Worm (Caenorhabditis elegans): Measurements from ENCODE around the gene srbc-5.

srbc-5 gene

DNA sequence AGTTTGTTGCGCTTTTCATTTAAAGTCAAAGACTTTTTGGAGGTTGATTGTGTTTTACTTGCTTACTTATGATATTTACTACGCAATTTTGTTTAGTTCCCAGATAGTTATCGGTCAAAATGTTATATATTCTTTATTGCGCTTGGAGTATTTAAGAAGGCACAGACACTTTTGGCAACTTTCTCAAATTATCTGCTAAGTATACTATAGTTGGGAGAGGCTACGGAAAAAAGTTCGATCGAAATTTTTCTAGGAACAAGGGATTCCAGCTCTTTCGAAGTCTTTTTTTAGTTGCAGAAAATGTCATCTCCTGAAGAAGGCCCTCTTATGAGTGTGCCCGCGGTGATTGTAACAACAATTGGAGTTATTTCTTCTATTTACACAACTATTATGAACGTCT, at the start of gene srbc-5:
Gene srbc-5 (plus strand): TSS at position 301 of the 400 bp plus-strand sequence.
- no peak for TF ChIP-seq dao-5 (tag; optimal IDR thresholded peaks at IDR 0.05)
- TF ChIP-seq W03F9.2 (tag; optimal IDR thresholded peaks at IDR 0.05): no peak
- TF ChIP-seq him-1 (tag; optimal IDR thresholded peaks at IDR 0.05): no peak

DNA sequence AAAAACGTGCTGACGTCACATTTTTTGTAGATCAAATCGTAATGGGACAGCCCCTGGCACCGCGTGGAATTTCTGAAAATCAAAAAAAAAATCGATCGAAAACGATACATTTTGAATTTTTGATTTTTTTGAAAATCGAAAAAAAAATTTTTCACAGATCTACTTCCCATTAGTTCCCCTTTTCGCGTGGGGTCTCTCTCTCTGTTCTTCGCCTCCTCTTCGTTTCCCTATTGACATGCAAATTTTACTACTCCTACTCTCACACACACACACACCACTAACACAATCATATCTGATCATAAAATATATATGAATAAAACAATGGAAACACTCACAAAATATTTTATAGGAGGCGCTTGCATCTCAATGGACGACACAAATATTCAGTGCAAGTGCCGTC, 41.6 kb upstream of the srbc-5 start:
- TF ChIP-seq him-1 (tag; optimal IDR thresholded peaks at IDR 0.05) (no peak), dao-5 (tag; optimal IDR thresholded peaks at IDR 0.05) (no peak), W03F9.2 (tag; optimal IDR thresholded peaks at IDR 0.05) (no peak)

DNA sequence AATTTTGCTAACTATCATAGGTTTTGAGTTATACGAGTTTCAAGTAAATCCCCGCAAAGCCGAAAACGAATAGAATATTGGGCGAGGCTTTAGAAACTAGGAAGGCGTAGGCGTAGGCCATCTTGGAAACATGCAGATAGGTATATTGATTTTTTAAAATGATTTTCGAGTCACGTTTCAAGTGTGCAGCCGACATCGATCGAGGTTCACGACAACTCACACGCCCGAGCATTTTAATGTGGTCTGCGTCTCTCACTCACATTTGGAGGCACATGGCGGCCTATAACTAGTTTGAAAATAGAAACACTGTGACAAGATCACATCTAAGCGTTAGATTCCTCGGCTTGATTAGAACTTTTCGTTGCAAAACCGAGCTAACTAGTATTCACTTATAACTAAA, 32.8 kb upstream of the srbc-5 start, which contains the start of gene K08D9.2:
Gene K08D9.2 (plus strand): TSS at position 301 of the 400 bp plus-strand sequence.
- TF ChIP-seq W03F9.2 (tag; optimal IDR thresholded peaks at IDR 0.05) (no peak), dao-5 (tag; optimal IDR thresholded peaks at IDR 0.05) (no peak), him-1 (tag; optimal IDR thresholded peaks at IDR 0.05) (no peak)

DNA sequence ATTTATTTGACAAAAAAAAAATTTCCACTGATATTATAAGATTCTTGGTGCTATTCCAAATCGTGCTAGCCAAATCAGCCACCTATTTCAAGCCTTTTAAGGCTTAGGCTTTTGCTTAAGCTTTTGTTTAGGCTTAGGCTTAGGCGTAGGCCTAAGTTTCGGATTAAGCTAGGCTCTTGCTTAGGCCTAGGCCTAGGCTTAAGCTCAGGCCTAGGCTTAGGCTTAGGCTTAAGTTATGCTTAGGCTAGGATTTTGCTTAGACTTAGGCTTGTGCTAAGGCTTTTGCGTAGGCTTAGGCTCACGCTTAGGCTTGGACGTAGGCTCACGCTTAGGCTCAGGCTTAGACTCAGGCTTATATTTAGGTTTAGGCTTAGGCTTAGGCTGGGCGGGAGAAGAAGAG, 30.0 kb upstream of the srbc-5 start:
- no peak for TF ChIP-seq W03F9.2 (tag; optimal IDR thresholded peaks at IDR 0.05)
- no peak for TF ChIP-seq him-1 (tag; optimal IDR thresholded peaks at IDR 0.05)
- no peak for TF ChIP-seq dao-5 (tag; optimal IDR thresholded peaks at IDR 0.05)

DNA sequence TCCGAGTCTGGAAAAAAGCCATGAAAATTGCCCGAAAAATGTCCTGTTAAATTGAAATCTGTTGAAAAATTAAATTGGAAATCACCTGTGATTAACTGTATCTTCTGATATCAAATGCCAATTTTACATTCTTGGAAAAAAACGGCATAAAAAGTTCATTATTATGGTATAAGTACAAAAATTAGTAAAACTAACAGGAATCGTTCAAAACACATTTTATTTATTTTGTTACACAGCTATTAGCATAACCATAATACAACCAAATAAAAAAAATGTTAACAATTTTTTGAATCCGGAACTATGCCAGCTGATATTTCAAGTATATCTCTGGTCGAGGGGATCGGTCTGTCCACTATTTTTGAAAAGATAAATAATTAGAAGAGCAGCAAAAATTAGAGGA, 29.6 kb upstream of the srbc-5 start, which contains the start of gene K08D9.10:
Gene K08D9.10 (plus strand): TSS at position 301 of the 400 bp plus-strand sequence.
- no peak for TF ChIP-seq W03F9.2 (tag; optimal IDR thresholded peaks at IDR 0.05)
- no peak for TF ChIP-seq him-1 (tag; optimal IDR thresholded peaks at IDR 0.05)
- no peak for TF ChIP-seq dao-5 (tag; optimal IDR thresholded peaks at IDR 0.05)

DNA sequence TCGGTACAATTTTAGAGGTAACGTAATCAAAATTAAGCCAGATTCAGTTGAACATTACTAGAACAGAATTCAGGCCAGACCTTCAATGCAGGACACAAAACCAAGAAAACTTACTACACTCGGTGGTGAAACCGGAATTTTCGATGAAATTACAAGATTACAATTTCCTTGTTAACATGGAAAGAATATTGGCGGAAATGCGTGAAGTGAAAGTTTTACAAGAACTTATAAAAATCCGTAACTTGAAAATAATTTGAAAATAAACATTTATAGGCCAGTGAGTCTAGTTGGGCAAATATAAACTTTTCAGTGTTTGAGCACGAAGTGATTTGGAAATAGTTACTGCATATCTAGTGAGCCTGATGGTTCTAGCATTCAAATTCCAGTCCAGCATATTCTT, 25.3 kb upstream of the srbc-5 start, which contains the start of gene K08D9.6:
Gene K08D9.6 (minus strand): TSS at position 101 of the 400 bp plus-strand sequence.
- TF ChIP-seq him-1 (tag; optimal IDR thresholded peaks at IDR 0.05) (no peak), W03F9.2 (tag; optimal IDR thresholded peaks at IDR 0.05) (no peak), dao-5 (tag; optimal IDR thresholded peaks at IDR 0.05) (no peak)

DNA sequence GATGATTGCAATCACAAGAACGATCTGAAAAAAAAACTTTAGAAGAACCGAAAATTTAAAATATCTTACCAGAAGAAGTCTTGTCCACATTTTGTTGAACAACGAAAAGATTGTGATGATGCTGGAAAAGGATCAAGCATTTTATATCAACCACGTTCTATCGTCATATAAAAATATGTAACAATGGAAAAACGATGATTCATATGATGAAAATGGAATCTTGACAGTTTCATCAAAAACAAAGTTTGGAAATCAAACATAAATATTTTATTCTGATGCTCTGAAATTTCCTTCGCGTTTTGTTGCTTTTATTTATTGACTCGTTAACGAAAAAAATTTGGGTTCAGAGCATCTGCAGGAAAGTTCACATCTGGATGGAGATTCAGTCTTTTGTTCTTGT, 23.6 kb upstream of the srbc-5 start, which contains the start of the genes K08D9.9 and str-16:
Gene K08D9.9 (minus strand): TSS at position 101 of the 400 bp plus-strand sequence.
Gene str-16 (plus strand): TSS at position 266 of the 400 bp plus-strand sequence.
- TF ChIP-seq W03F9.2 (tag; optimal IDR thresholded peaks at IDR 0.05) (no peak), him-1 (tag; optimal IDR thresholded peaks at IDR 0.05) (no peak), dao-5 (tag; optimal IDR thresholded peaks at IDR 0.05) (no peak)

DNA sequence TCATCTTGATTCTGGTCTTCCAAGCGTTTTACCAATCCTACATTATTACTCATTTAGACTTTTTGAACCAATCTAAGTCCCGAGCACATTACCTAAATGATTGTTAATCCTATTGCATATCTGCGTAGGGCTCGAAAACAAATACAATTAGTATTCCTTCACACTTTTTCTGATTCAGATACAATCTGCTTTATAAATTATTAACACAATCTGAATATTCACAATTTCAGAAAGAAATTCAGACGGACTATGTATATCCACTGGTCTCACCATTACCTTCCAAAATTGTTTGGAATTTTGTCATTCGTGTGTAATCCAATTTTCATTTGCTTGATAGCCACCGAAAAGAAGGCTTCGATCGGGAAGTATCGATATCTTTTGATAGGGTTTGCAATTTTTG, 19.0 kb upstream of the srbc-5 start, which contains the start of gene srj-11:
Gene srj-11 (plus strand): TSS at position 250 of the 400 bp plus-strand sequence.
- TF ChIP-seq him-1 (tag; optimal IDR thresholded peaks at IDR 0.05) (no peak), W03F9.2 (tag; optimal IDR thresholded peaks at IDR 0.05) (no peak), dao-5 (tag; optimal IDR thresholded peaks at IDR 0.05) (no peak)

DNA sequence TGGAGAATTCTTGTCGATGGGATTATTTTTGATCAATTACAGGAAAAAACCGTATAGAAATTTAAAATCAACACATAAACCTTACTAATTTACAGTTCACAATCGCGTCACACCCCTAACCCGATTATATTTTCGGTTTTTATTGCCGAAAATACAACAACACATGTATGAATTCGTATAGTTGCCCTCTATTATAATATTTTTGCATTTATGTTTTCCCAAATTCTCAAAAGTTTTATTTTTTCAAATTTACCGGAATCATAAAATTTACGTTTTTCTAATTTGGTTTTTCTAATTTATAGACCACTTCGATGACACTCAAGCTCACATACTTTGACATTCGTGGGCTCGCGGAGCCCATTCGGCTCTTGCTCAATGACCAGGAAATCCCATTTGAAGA, 17.2 kb upstream of the srbc-5 start, which contains the start of gene gst-23:
Gene gst-23 (plus strand): TSS at position 301 of the 400 bp plus-strand sequence.
- TF ChIP-seq W03F9.2 (tag; optimal IDR thresholded peaks at IDR 0.05): no peak
- TF ChIP-seq dao-5 (tag; optimal IDR thresholded peaks at IDR 0.05): no peak
- no peak for TF ChIP-seq him-1 (tag; optimal IDR thresholded peaks at IDR 0.05)

DNA sequence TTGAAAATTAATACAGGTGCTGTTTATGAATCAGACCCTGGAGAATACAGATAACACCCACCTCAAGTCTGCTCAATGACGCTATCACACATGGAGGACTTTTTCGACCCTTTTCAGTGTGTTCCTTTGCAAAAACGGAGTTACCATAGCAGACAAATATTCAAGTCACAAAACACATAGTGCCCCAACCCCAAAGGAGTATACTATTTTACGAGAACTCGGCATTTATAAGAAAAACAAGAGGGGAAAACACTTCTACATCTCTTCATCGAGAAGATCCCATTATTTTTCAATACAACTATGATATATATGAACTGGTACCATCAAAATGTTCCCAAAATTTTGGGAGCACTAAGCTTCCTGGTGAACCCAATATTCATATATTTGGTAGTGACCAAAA, 15.5 kb upstream of the srbc-5 start, which contains the start of gene srj-7:
Gene srj-7 (plus strand): TSS at position 301 of the 400 bp plus-strand sequence.
- TF ChIP-seq W03F9.2 (tag; optimal IDR thresholded peaks at IDR 0.05) (no peak), dao-5 (tag; optimal IDR thresholded peaks at IDR 0.05) (no peak), him-1 (tag; optimal IDR thresholded peaks at IDR 0.05) (no peak)

DNA sequence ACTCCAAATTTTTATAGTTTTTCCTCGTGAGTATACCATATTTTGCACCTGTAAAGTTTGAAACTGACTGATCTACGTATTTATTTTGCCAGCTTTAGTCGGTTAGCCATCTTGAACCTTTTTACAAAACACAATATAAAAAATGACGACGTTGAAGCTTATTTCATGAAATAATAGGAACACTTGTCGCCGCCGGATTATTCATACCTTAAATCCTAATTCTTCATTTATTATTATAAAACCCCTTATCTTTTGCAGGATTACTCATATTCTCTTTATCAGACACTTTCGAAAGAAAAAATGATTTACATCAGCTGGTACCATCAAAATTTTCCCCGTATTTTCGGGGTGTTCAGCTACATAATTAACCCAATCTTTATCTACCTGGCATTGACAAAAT, 12.7 kb upstream of the srbc-5 start, which contains the start of gene srj-8:
Gene srj-8 (plus strand): TSS at position 301 of the 400 bp plus-strand sequence.
- TF ChIP-seq him-1 (tag; optimal IDR thresholded peaks at IDR 0.05) (no peak), dao-5 (tag; optimal IDR thresholded peaks at IDR 0.05) (no peak), W03F9.2 (tag; optimal IDR thresholded peaks at IDR 0.05) (no peak)

DNA sequence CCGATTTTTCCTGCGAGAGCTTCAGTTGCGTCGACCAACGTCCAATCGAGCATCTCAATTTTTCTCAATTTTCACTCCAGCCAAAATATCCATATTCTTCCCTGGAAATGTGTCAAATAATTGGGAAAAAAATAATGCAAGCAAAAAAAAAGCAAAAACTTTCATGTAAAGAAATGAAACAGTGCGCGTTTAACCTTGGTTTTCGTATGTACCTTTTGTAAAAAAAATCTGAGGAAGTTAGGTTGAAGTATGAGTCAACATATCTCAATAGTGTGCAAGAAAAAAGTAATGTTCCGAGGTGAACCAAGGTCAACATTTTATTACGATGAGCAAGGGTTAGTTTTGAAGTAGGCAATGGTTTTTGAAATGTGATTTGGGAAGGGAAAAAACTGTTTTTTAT, 10.0 kb upstream of the srbc-5 start, which contains the start of gene T28A11.13:
Gene T28A11.13 (minus strand): TSS at position 101 of the 400 bp plus-strand sequence.
- no peak for TF ChIP-seq dao-5 (tag; optimal IDR thresholded peaks at IDR 0.05)
- TF ChIP-seq him-1 (tag; optimal IDR thresholded peaks at IDR 0.05): no peak
- no peak for TF ChIP-seq W03F9.2 (tag; optimal IDR thresholded peaks at IDR 0.05)

DNA sequence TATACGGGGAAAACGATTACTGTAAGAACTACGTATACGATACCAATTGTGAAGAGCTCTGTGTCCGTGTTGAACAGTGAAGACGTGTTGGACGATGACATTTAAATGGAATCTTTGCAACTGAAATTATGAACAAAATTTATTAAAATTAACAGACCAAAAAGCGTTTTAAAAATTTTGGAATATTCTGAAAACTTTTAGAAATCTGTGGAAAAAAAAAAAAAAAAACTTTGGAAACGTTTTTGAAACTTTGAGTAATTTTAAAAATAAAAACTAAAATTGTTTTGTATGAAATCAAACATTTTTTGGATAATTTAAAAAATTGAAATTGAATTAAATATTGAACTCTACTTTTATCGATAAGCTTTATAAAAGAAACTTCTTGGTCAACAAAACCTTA, 4.1 kb upstream of the srbc-5 start, which contains the start of gene srt-63:
Gene srt-63 (minus strand): TSS at position 101 of the 400 bp plus-strand sequence.
- TF ChIP-seq W03F9.2 (tag; optimal IDR thresholded peaks at IDR 0.05) (no peak), dao-5 (tag; optimal IDR thresholded peaks at IDR 0.05) (no peak), him-1 (tag; optimal IDR thresholded peaks at IDR 0.05) (no peak)

DNA sequence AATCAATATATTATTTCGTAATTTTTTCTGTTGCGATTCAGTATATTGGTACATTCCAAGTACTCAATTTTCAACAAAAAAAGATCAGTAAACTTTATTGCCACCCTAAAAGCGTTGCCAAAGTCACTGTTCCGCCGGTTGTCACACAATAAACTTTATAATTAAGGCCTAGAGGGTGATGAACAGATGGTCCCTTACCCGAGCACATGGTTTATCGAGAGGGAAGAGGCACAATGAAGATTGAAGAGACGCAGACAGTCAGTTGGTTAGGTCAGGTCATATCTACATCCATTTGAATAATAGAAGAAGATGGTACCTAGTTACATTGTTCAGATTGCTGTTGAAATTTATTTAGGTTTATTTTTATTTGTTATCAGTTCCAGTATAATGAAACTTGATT, 3.4 kb upstream of the srbc-5 start:
- TF ChIP-seq him-1 (tag; optimal IDR thresholded peaks at IDR 0.05) (no peak), W03F9.2 (tag; optimal IDR thresholded peaks at IDR 0.05) (no peak), dao-5 (tag; optimal IDR thresholded peaks at IDR 0.05) (no peak)
